Worm (Caenorhabditis elegans) whole organism, L3 larva: Measurements from ENCODE around the gene arrd-5.

ENCODE experiments used
- ceh-82 ChIP-seq: fragments of 150-350 bp; optimal IDR thresholded peaks from 2 replicates; lab custom pipeline; 2014; ENCODE audit warnings: missing biosample characterization, missing genetic modification characterization
- nhr-12 ChIP-seq: fragments of 150-350 bp; optimal IDR thresholded peaks from 2 replicates; lab custom pipeline; 2014; ENCODE audit warnings: missing biosample characterization, missing genetic modification characterization
- nhr-76 ChIP-seq: fragments of 150-350 bp; sonication (generic microtip); optimal IDR thresholded peaks from 5 replicates; lab custom pipeline; 2014; ENCODE audit warnings: missing biosample characterization, missing genetic modification characterization
- unc-62 ChIP-seq: fragments of 150-350 bp; sonication (generic microtip); optimal IDR thresholded peaks from 4 replicates; lab custom pipeline; 2014; ENCODE audit warnings: missing biosample characterization, missing genetic modification reagents, missing genetic modification characterization

DNA sequence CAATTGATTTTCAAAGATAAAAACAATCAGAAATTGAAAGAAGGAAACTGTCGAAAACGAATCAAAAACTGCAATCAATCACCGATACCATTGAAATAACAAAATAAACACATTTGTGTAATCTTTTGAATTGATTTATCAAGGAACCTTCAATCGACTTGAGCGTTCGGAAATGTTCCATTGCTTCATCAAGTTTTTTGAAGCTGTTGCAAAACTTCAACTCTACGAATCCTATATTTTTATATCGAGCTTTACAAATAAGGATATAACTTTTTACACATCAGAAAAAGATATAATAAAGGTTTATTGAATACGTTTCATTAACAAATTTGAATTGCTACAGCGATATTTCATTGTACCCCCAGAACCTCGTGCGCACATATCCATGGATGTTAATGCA is 37.9 kb downstream of the arrd-5 start, which contains the start of gene chil-8:
- TF ChIP-seq unc-62 (GFP tag; lab: Kevin White, UChicago), result no peak
- no peak for TF ChIP-seq nhr-12 (tag; lab: Kevin White, UChicago)
- TF ChIP-seq ceh-82 (tag; lab: Kevin White, UChicago), result no peak
- no peak for TF ChIP-seq nhr-76 (tag; lab: Kevin White, UChicago)
